Worm (Caenorhabditis elegans) whole organism, L3 larva: ENCODE results near the gene nhr-159.

ENCODE experiments used
- aly-2 ChIP-seq: fragments of 150-350 bp; optimal IDR thresholded peaks from 2 replicates; lab custom pipeline; 2014; ENCODE audit warnings: missing biosample characterization, missing genetic modification characterization
- ceh-16 ChIP-seq: sonication (generic microtip); optimal IDR thresholded peaks from 2 replicates; lab custom pipeline; 2017; ENCODE audit warnings: missing biosample characterization, missing genetic modification characterization
- ceh-28 ChIP-seq: fragments of 150-350 bp; optimal IDR thresholded peaks from 2 replicates; lab custom pipeline; 2014; ENCODE audit warnings: missing biosample characterization, missing genetic modification reagents, missing genetic modification characterization
- ceh-82 ChIP-seq: fragments of 150-350 bp; optimal IDR thresholded peaks from 2 replicates; lab custom pipeline; 2014; ENCODE audit warnings: missing biosample characterization, missing genetic modification characterization
- egl-27 ChIP-seq: sonication (generic microtip); optimal IDR thresholded peaks from 4 replicates; lab custom pipeline; 2017; ENCODE audit warnings: missing biosample characterization, missing genetic modification reagents, missing genetic modification characterization
- egl-5 ChIP-seq: fragments of 150-350 bp; optimal IDR thresholded peaks from 2 replicates; lab custom pipeline; 2017; ENCODE audit warnings: missing biosample characterization, missing genetic modification reagents, missing genetic modification characterization, inconsistent platforms
- elt-1 ChIP-seq: fragments of 150-350 bp; optimal IDR thresholded peaks from 2 replicates; lab custom pipeline; 2014; ENCODE audit warnings: missing biosample characterization, missing genetic modification characterization
- elt-3 ChIP-seq, 3 experiments: fragments of 150-350 bp in 1 of 3; sonication (generic microtip) in 2 of 3; optimal IDR thresholded peaks; 2 replicates in 2 of 3; 4 replicates in 1 of 3; lab custom pipeline; 2014 to 2017; ENCODE audit warnings: missing biosample characterization in 3 of 3, missing genetic modification characterization in 3 of 3
- fkh-2 ChIP-seq: fragments of 150-350 bp; optimal IDR thresholded peaks from 2 replicates; lab custom pipeline; 2014; ENCODE audit warnings: missing biosample characterization, missing genetic modification reagents, missing genetic modification characterization
- lin-15B ChIP-seq: fragments of 150-350 bp; optimal IDR thresholded peaks from 2 replicates; lab custom pipeline; 2014; ENCODE audit warnings: missing biosample characterization, missing genetic modification characterization
- lin-39 ChIP-seq: fragments of 150-350 bp; optimal IDR thresholded peaks from 2 replicates; lab custom pipeline; 2018; ENCODE audit warnings: missing biosample characterization, missing genetic modification reagents, missing genetic modification characterization
- mdl-1 ChIP-seq: fragments of 150-350 bp; optimal IDR thresholded peaks from 2 replicates; lab custom pipeline; 2014; ENCODE audit warnings: missing biosample characterization, missing genetic modification characterization
- mml-1 ChIP-seq: fragments of 150-350 bp; sonication (generic microtip); optimal IDR thresholded peaks from 3 replicates; lab custom pipeline; 2014; ENCODE audit warnings: missing biosample characterization, missing genetic modification characterization
- nhr-12 ChIP-seq: fragments of 150-350 bp; optimal IDR thresholded peaks from 2 replicates; lab custom pipeline; 2014; ENCODE audit warnings: missing biosample characterization, missing genetic modification characterization
- nhr-28 ChIP-seq: fragments of 150-350 bp; optimal IDR thresholded peaks from 2 replicates; lab custom pipeline; 2014; ENCODE audit warnings: missing biosample characterization, missing genetic modification characterization
- nhr-43 ChIP-seq: sonication (generic microtip); optimal IDR thresholded peaks from 2 replicates; lab custom pipeline; 2016; ENCODE audit warnings: mild to moderate bottlenecking, missing genetic modification characterization, missing compliant biosample characterization; ENCODE audit not compliant: poor library complexity, severe bottlenecking
- nhr-77 ChIP-seq: fragments of 150-350 bp; optimal IDR thresholded peaks from 2 replicates; lab custom pipeline; 2014; ENCODE audit warnings: missing biosample characterization, missing genetic modification characterization
- unc-39 ChIP-seq: sonication (generic microtip); optimal IDR thresholded peaks from 4 replicates; lab custom pipeline; 2017; ENCODE audit warnings: missing biosample characterization, missing genetic modification characterization
- ztf-11 ChIP-seq: fragments of 150-350 bp; optimal IDR thresholded peaks from 2 replicates; lab custom pipeline; 2014; ENCODE audit warnings: missing biosample characterization, missing genetic modification characterization

The nhr-159 gene

ce11 chrV:3831616-3832015 lies 46.5 kb downstream of the nhr-159 start, which contains the start of gene H10D18.5:
Gene H10D18.5 (minus strand): TSS chrV:3831716.
- TF ChIP-seq egl-5 (tag; lab: Kevin White, UChicago) (no peak), ceh-16 (no peak), ceh-28 (no peak), elt-3 (tag; optimal IDR thresholded peaks at IDR 0.05; lab: Kevin White, UChicago) (no peak), mdl-1 (no peak), aly-2 (tag; lab: Kevin White, UChicago) (no peak), nhr-12 (tag; lab: Kevin White, UChicago) (no peak), ceh-82 (tag; lab: Kevin White, UChicago) (no peak), mml-1 (tag; lab: Kevin White, UChicago) (no peak), ztf-11 (tag; lab: Kevin White, UChicago) (no peak), elt-1 (tag; lab: Kevin White, UChicago) (no peak), fkh-2 (tag; lab: Kevin White, UChicago) (no peak), unc-39 (no peak), lin-39 (tag; lab: Kevin White, UChicago) (no peak), nhr-43 (tag; lab: Kevin White, UChicago) (no peak), egl-27 (no peak), nhr-28 (tag; lab: Kevin White, UChicago) (no peak), nhr-77 (tag; lab: Kevin White, UChicago) (no peak), lin-15B (tag; lab: Kevin White, UChicago) (no peak)
- TF ChIP-seq, all 47 proteins: peak for 0
